Worm (Caenorhabditis elegans) whole organism, L2 larva: ENCODE data around the gene clec-174.

Source experiments
- ceh-82 ChIP-seq: fragments of 150-350 bp; optimal IDR thresholded peaks from 2 replicates; lab custom pipeline; 2014; ENCODE audit warnings: missing biosample characterization, missing genetic modification characterization
- fos-1 ChIP-seq: fragments of 150-350 bp; optimal IDR thresholded peaks from 2 replicates; lab custom pipeline; 2014; ENCODE audit warnings: missing biosample characterization, missing genetic modification characterization
- lin-11 ChIP-seq: fragments of 150-350 bp; sonication (generic microtip); optimal IDR thresholded peaks from 2 replicates; lab custom pipeline; 2014; ENCODE audit warnings: missing biosample characterization, missing genetic modification characterization, inconsistent platforms, mixed read lengths
- lin-13 ChIP-seq: fragments of 150-350 bp; optimal IDR thresholded peaks from 2 replicates; lab custom pipeline; 2014; ENCODE audit warnings: missing biosample characterization, missing genetic modification reagents, missing genetic modification characterization
- nhr-12 ChIP-seq: fragments of 150-350 bp; optimal IDR thresholded peaks from 2 replicates; lab custom pipeline; 2014; ENCODE audit warnings: missing biosample characterization, missing genetic modification characterization
- nhr-25 ChIP-seq: fragments of 150-350 bp; sonication (generic microtip); optimal IDR thresholded peaks from 3 replicates; lab custom pipeline; 2014; ENCODE audit warnings: missing biosample characterization, missing genetic modification characterization
- nhr-77 ChIP-seq: fragments of 150-350 bp; optimal IDR thresholded peaks from 2 replicates; lab custom pipeline; 2014; ENCODE audit warnings: missing biosample characterization, missing genetic modification characterization
- sma-9 ChIP-seq, 2 experiments: fragments of 150-350 bp in 1 of 2; sonication (generic microtip) in 1 of 2; optimal IDR thresholded peaks; 2 replicates each; lab custom pipeline; 2014 to 2016; ENCODE audit warnings: missing genetic modification characterization in 2 of 2, mild to moderate bottlenecking in 1 of 2, missing biosample characterization in 1 of 2, missing compliant biosample characterization in 1 of 2, missing genetic modification reagents in 1 of 2, moderate library complexity in 1 of 2
- unc-62 ChIP-seq: fragments of 150-350 bp; optimal IDR thresholded peaks from 2 replicates; lab custom pipeline; 2014; ENCODE audit warnings: missing biosample characterization, missing genetic modification reagents, missing genetic modification characterization

ce11 chrIV:3921898-3922297, 19.6 kb downstream of the clec-174 start, which contains the start of gene clec-67:
- TF ChIP-seq nhr-12 (tag; lab: Kevin White, UChicago) (no peak), unc-62 (no peak), sma-9 (GFP tag; optimal IDR thresholded peaks at IDR 0.05; lab: Kevin White, UChicago) (peak; percentile 40), sma-9 (tag; optimal IDR thresholded peaks at IDR 0.05; lab: Kevin White, UChicago) (no peak), lin-13 (GFP tag; lab: Kevin White, UChicago) (no peak), fos-1 (tag; lab: Kevin White, UChicago) (peak; percentile 79), ceh-82 (tag; lab: Kevin White, UChicago) (no peak), nhr-25 (tag; lab: Kevin White, UChicago) (no peak), nhr-77 (tag; lab: Kevin White, UChicago) (no peak), lin-11 (no peak)
